Fruit fly (Drosophila melanogaster): Measurements from ENCODE around the gene CG4080.

CG4080 gene

DNA sequence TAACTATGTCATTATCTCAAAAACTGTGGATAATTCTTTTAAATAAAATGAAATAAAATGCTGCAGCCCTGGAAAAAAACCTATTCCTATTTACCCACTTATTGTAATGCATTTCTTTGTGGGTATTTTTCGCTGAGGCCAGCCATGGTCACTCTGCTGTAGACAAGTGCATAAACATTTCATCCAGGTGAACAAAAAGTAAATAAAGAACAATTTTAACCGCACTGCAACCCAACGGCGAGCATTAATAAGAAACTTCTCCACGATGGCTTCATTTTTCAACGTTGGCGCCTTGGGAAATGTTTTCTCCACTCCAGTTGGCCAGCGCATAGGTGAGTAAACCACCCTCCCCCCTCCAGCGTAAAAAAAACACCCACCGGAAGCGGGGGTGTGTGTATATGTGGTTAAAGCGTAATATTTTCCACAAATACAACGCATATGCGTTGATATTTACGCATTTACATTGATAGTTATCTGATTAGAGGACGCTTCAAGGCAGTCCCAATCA, 47.8 kb upstream of the CG4080 start, which contains the start of gene CG3529 (continued):
- TF ChIP-seq usp (GFP tag; optimal IDR thresholded peaks at IDR 0.05) (no peak), Dll (GFP tag; IDR thresholded peaks at IDR 0.05; ENCODE audit: partially characterized antibody) (no peak), nerfin-1 (tag; optimal IDR thresholded peaks at IDR 0.05) (peak; percentile 87), CG31441 (GFP tag; IDR thresholded peaks at IDR 0.05) (peak; percentile 40; the same call in 1 of the 2 replicates), hkb (optimal IDR thresholded peaks at IDR 0.05) (no peak), hkb (GFP tag; IDR thresholded peaks at IDR 0.05) (0 out of 2 replicates have a peak, but pooled peaks have one; percentile 23), bigmax (GFP tag; optimal IDR thresholded peaks at IDR 0.05) (peak; percentile 1), Nf-YA (GFP tag; IDR thresholded peaks at IDR 0.05) (peak; percentile 53; the same call in 1 of the 2 replicates), seq (GFP tag; IDR thresholded peaks at IDR 0.05) (no peak; the same call in 1 of the 2 replicates), Poxn (GFP tag; IDR thresholded peaks at IDR 0.05) (no peak), ham (GFP tag; IDR thresholded peaks at IDR 0.05) (no peak), ato (GFP tag; IDR thresholded peaks at IDR 0.05; ENCODE audit: partially characterized antibody) (no peak), Ravus (GFP tag; IDR thresholded peaks at IDR 0.05) (no peak), HmgD (GFP tag; optimal IDR thresholded peaks at IDR 0.05) (peak; percentile 19), CG8281 (tag; optimal IDR thresholded peaks at IDR 0.05) (no peak), CG42726 (GFP tag; IDR thresholded peaks at IDR 0.05; ENCODE audit: partially characterized antibody) (no peak), CG7556 (GFP tag; optimal IDR thresholded peaks at IDR 0.05) (no peak), Med (GFP tag) (peak; percentile 81), Oli (tag; optimal IDR thresholded peaks at IDR 0.05) (no peak), lola (GFP tag; optimal IDR thresholded peaks at IDR 0.05) (peak in 1 of 3 experiments; percentile 1), Ets65A (GFP tag) (peak; percentile 62), gcm (GFP tag; optimal IDR thresholded peaks at IDR 0.05) (peak; percentile 3), abd-A (tag; optimal IDR thresholded peaks at IDR 0.05) (no peak), CG3838 (GFP tag; optimal IDR thresholded peaks at IDR 0.05) (no peak), pfk (GFP tag; optimal IDR thresholded peaks at IDR 0.05) (peak; percentile 16), CG6765 (GFP tag; optimal IDR thresholded peaks at IDR 0.05) (peak; percentile 28), CG15696 (tag; optimal IDR thresholded peaks at IDR 0.05) (peak; percentile 20), insv (GFP tag; optimal IDR thresholded peaks at IDR 0.05) (no peak), Nf-YB (GFP tag; optimal IDR thresholded peaks at IDR 0.05) (no peak), hth (optimal IDR thresholded peaks at IDR 0.05) (no peak), Lpt (GFP tag; optimal IDR thresholded peaks at IDR 0.05) (no peak), CG12659 (GFP tag; optimal IDR thresholded peaks at IDR 0.05) (peak; percentile 70), CG11696 (GFP tag; IDR thresholded peaks at IDR 0.05) (no peak), knrl (GFP tag; IDR thresholded peaks at IDR 0.05; ENCODE audit: partially characterized antibody) (no peak), CG12104 (GFP tag; optimal IDR thresholded peaks at IDR 0.05) (peak; percentile 21)

DNA sequence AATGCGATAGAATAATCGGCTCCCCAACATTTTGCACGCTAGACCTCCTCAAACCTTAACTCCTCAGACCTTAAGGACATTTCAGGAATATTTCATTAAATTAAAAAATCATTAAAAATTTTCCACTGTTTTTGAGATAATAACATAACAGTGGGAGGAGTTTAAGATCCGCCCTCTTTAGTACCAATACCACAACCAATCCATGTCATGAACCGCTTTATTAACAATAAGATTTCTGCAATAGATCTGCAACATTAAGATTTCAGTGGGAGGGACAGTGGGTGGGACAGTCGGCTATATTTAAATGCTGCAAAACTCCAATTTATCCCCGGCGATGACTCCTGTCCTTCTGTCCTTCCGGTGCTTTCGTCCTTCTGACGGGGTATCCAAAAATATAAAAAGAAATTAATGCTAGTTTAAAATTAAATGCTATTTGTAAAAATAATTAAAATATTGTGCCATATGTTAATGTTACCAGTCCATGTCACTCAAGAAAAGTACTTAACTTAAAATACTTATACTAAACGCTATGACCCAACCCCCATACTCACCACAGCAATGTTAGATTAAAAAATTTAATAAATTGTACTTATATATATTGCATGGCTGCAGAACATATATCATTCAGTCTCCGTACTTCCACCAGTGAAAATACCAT, 43.7 kb upstream of the CG4080 start, which contains the start of gene Srg3:
Srg3 (plus strand) TSS at position 608 of the 658 bp plus-strand sequence.
- TF ChIP-seq H2.0 (GFP tag; IDR thresholded peaks at IDR 0.05) = peak; percentile 19; the same call in 1 of the 2 replicates
- peak; percentile 6 for TF ChIP-seq CG11504 (tag; optimal IDR thresholded peaks at IDR 0.05)
- TF ChIP-seq Oaz (GFP tag; IDR thresholded peaks at IDR 0.05) = 0 out of 2 replicates have a peak, but pooled peaks have one; percentile 12
- no peak for TF ChIP-seq sug (tag; optimal IDR thresholded peaks at IDR 0.05)
- no peak for TF ChIP-seq Blimp-1 (GFP tag; optimal IDR thresholded peaks at IDR 0.05)
- TF ChIP-seq gfzf (GFP tag; optimal IDR thresholded peaks at IDR 0.05) = no peak
- no peak for TF ChIP-seq shn (GFP tag; optimal IDR thresholded peaks at IDR 0.05)
- TF ChIP-seq pita (GFP tag; optimal IDR thresholded peaks at IDR 0.05) = peak; percentile 20
- TF ChIP-seq Hmx (GFP tag; optimal IDR thresholded peaks at IDR 0.05) = no peak
- TF ChIP-seq CTCF (GFP tag; optimal IDR thresholded peaks at IDR 0.05) = peak; percentile 1
- 0 out of 2 replicates have a peak, but pooled peaks have one; percentile 4 for TF ChIP-seq Rfx (GFP tag; IDR thresholded peaks at IDR 0.05)
- TF ChIP-seq CG1529 (GFP tag; optimal IDR thresholded peaks at IDR 0.05) = no peak
- peak; percentile 53 for TF ChIP-seq hkb (optimal IDR thresholded peaks at IDR 0.05)
- TF ChIP-seq hkb (GFP tag; IDR thresholded peaks at IDR 0.05) = 0 out of 2 replicates have a peak, but pooled peaks have one; percentile 6
- no peak for TF ChIP-seq CG7745 (tag; optimal IDR thresholded peaks at IDR 0.05)
- TF ChIP-seq Med (GFP tag) = peak; percentile 43
- peak; percentile 26 for TF ChIP-seq odd (GFP tag; optimal IDR thresholded peaks at IDR 0.05)
- TF ChIP-seq slbo (GFP tag; IDR thresholded peaks at IDR 0.05) = peak; percentile 60
- TF ChIP-seq Opbp (GFP tag; IDR thresholded peaks at IDR 0.05; ENCODE audit: partially characterized antibody) = no peak

All from whole organism, embryonic.